Fruit fly (Drosophila melanogaster): ENCODE data around the gene Fas1.

The Fas1 gene

dm6 chr3R:16620478-16620877, 4.6 kb upstream of the Fas1 start, which contains the start of gene CG14893:
Gene CG14893 (plus strand): TSS chr3R:16620778.
- TF ChIP-seq CG17801 (GFP tag; optimal IDR thresholded peaks at IDR 0.05; ENCODE audit: partially characterized antibody): no peak

dm6 chr3R:16624371-16624749, 678 bp upstream of the Fas1 start, which contains the start of gene Ccdc114:
Gene Ccdc114 (minus strand): TSS chr3R:16624717.
- TF ChIP-seq CG17801 (GFP tag; optimal IDR thresholded peaks at IDR 0.05; ENCODE audit: partially characterized antibody): no peak

dm6 chr3R:16625844-16626430, 899 bp downstream of the Fas1 start:
- no peak for TF ChIP-seq CG17801 (GFP tag; optimal IDR thresholded peaks at IDR 0.05; ENCODE audit: partially characterized antibody)

dm6 chr3R:16626899-16627432, 1.9 kb downstream of the Fas1 start:
- no peak for TF ChIP-seq CG17801 (GFP tag; optimal IDR thresholded peaks at IDR 0.05; ENCODE audit: partially characterized antibody)

- TF ChIP-seq CG17801 (GFP tag; optimal IDR thresholded peaks at IDR 0.05; ENCODE audit: partially characterized antibody): no peak
These were observed 5.5 kb downstream of the Fas1 start for dm6 chr3R:16630564-16630963.

- no peak for TF ChIP-seq CG17801 (GFP tag; optimal IDR thresholded peaks at IDR 0.05; ENCODE audit: partially characterized antibody)
These were observed 7.7 kb downstream of the Fas1 start for dm6 chr3R:16632698-16633097.

- no peak for TF ChIP-seq CG17801 (GFP tag; optimal IDR thresholded peaks at IDR 0.05; ENCODE audit: partially characterized antibody)
These were observed 15.0 kb downstream of the Fas1 start, which contains the start of gene nonA-l for dm6 chr3R:16640005-16640408. Gene nonA-l (plus strand): TSS chr3R:16640205.

- peak; percentile 7 for TF ChIP-seq CG17801 (GFP tag; optimal IDR thresholded peaks at IDR 0.05; ENCODE audit: partially characterized antibody)
These were observed 18.6 kb downstream of the Fas1 start, which contains the start of gene Arl6IP1 for dm6 chr3R:16643591-16643990. Gene Arl6IP1 (plus strand): TSS chr3R:16643605.

- TF ChIP-seq CG17801 (GFP tag; optimal IDR thresholded peaks at IDR 0.05; ENCODE audit: partially characterized antibody): peak; percentile 51
These were observed 22.1 kb downstream of the Fas1 start, which contains the start of the genes CG10324 and CCT3 for dm6 chr3R:16646952-16647715. Gene CG10324 (minus strand): TSS chr3R:16647004. Gene CCT3 (plus strand): TSS chr3R:16647605.

- peak; percentile 16 for TF ChIP-seq CG17801 (GFP tag; optimal IDR thresholded peaks at IDR 0.05; ENCODE audit: partially characterized antibody)
These were observed 22.6 kb downstream of the Fas1 start for dm6 chr3R:16647716-16648016.

- TF ChIP-seq CG17801 (GFP tag; optimal IDR thresholded peaks at IDR 0.05; ENCODE audit: partially characterized antibody): no peak
These were observed 24.2 kb downstream of the Fas1 start for dm6 chr3R:16649282-16649681.

dm6 chr3R:16650950-16651349, 25.9 kb downstream of the Fas1 start, which contains the start of gene Mettl4:
Gene Mettl4 (minus strand): TSS chr3R:16651157.
- no peak for TF ChIP-seq CG17801 (GFP tag; optimal IDR thresholded peaks at IDR 0.05; ENCODE audit: partially characterized antibody)

- TF ChIP-seq CG17801 (GFP tag; optimal IDR thresholded peaks at IDR 0.05; ENCODE audit: partially characterized antibody): peak; percentile 37
These were observed 27.1 kb downstream of the Fas1 start, which contains the start of gene CG14907 for dm6 chr3R:16652091-16652490. Gene CG14907 (minus strand): TSS chr3R:16652319.

dm6 chr3R:16655000-16655493, 30.0 kb downstream of the Fas1 start:
- no peak for TF ChIP-seq CG17801 (GFP tag; optimal IDR thresholded peaks at IDR 0.05; ENCODE audit: partially characterized antibody)
